Fruit fly (Drosophila melanogaster) whole organism, embryonic: ENCODE results near the gene CG32137.

Experiments used
- Bdp1 ChIP-seq: fragments of 200-800 bp; sonication (Bioruptor generic); optimal IDR thresholded peaks from 3 replicates; lab custom pipeline; 2016; ENCODE audit warnings: missing biosample characterization, missing genetic modification characterization
- CG10147 ChIP-seq: fragments of 200-800 bp; sonication (Bioruptor generic); optimal IDR thresholded peaks from 2 replicates; lab custom pipeline; 2019; ENCODE audit warnings: missing biosample characterization, mild to moderate bottlenecking, missing genetic modification characterization, moderate library complexity
- CG10462 ChIP-seq: fragments of 200-800 bp; sonication (Bioruptor generic); optimal IDR thresholded peaks from 2 replicates; lab custom pipeline; 2016; ENCODE audit warnings: missing biosample characterization, missing genetic modification characterization
- CG10959 ChIP-seq: fragments of 200-800 bp; sonication (Bioruptor generic); IDR thresholded peaks from 2 replicates; pipeline ENCODE4 v1.3.6; 2022; ENCODE audit warnings: missing biosample characterization, missing genetic modification characterization
- CG11723 ChIP-seq: fragments of 200-800 bp; sonication (Bioruptor generic); optimal IDR thresholded peaks from 2 replicates; lab custom pipeline; 2017; ENCODE audit warnings: missing biosample characterization, mild to moderate bottlenecking, missing genetic modification characterization
- CG12155 ChIP-seq: fragments of 200-800 bp; sonication (Bioruptor generic); optimal IDR thresholded peaks from 3 replicates; lab custom pipeline; 2016; ENCODE audit warnings: missing biosample characterization, missing genetic modification characterization
- CG12219 ChIP-seq: fragments of 200-800 bp; sonication (Bioruptor generic); optimal IDR thresholded peaks from 3 replicates; lab custom pipeline; 2018; ENCODE audit warnings: missing biosample characterization, mild to moderate bottlenecking, missing genetic modification characterization
- CG13123 ChIP-seq: fragments of 200-800 bp; sonication (Bioruptor generic); optimal IDR thresholded peaks from 2 replicates; lab custom pipeline; 2016; ENCODE audit warnings: missing biosample characterization, missing genetic modification characterization
- CG14014 ChIP-seq: fragments of 200-800 bp; sonication (Bioruptor generic); IDR thresholded peaks from 2 replicates; pipeline ENCODE4 v1.3.6; 2022; ENCODE audit warnings: missing biosample characterization, missing genetic modification characterization
- CG15514 ChIP-seq: fragments of 200-800 bp; sonication (Bioruptor generic); optimal IDR thresholded peaks from 3 replicates; lab custom pipeline; 2017; ENCODE audit warnings: missing biosample characterization, missing genetic modification characterization, mild to moderate bottlenecking, moderate library complexity, missing genetic modification reagents
- CG17802 ChIP-seq: fragments of 200-800 bp; sonication (Bioruptor generic); optimal IDR thresholded peaks from 2 replicates; lab custom pipeline; 2018; ENCODE audit warnings: missing biosample characterization, mild to moderate bottlenecking, missing genetic modification characterization, moderate library complexity
- CG30431 ChIP-seq: fragments of 200-800 bp; sonication (Bioruptor generic); optimal IDR thresholded peaks from 2 replicates; lab custom pipeline; 2017; ENCODE audit warnings: missing biosample characterization, missing genetic modification characterization
- CG7745 ChIP-seq: fragments of 200-800 bp; sonication (Bioruptor generic); optimal IDR thresholded peaks from 2 replicates; lab custom pipeline; 2018; ENCODE audit warnings: missing biosample characterization, mild to moderate bottlenecking, missing genetic modification characterization, moderate library complexity
- CG7963 ChIP-seq: fragments of 200-800 bp; sonication (Bioruptor generic); IDR thresholded peaks from 3 replicates; pipeline ENCODE4 v1.3.6; 2022; ENCODE audit warnings: missing biosample characterization, missing genetic modification characterization; ENCODE audit not compliant: partially characterized antibody
- CG8388 ChIP-seq: fragments of 200-800 bp; sonication (Bioruptor generic); optimal IDR thresholded peaks from 2 replicates; lab custom pipeline; 2019; ENCODE audit warnings: missing biosample characterization, mild to moderate bottlenecking, missing genetic modification characterization, moderate library complexity
- Dip2 ChIP-seq: fragments of 200-800 bp; sonication (Bioruptor generic); IDR thresholded peaks from 2 replicates; pipeline ENCODE4 v1.3.6; 2022; ENCODE audit warnings: missing biosample characterization, missing genetic modification characterization
- Dref ChIP-seq: fragments of 200-800 bp; sonication (Bioruptor generic); IDR thresholded peaks from 2 replicates; pipeline ENCODE4 v1.3.6; 2022; ENCODE audit warnings: missing biosample characterization, missing genetic modification characterization
- Eip74EF ChIP-seq, 2 experiments: fragments of 200-800 bp in 1 of 2; fragments of >200 bp in 1 of 2; sonication (Bioruptor generic) in 1 of 2; optimal IDR thresholded peaks; 2 replicates each; lab custom pipeline; 2017 to 2019; ENCODE audit warnings: missing biosample characterization in 2 of 2, missing genetic modification characterization in 2 of 2, mild to moderate bottlenecking in 1 of 2, moderate library complexity in 1 of 2
- Fer1 ChIP-seq: fragments of 200-800 bp; sonication (Bioruptor generic); optimal IDR thresholded peaks from 2 replicates; lab custom pipeline; 2017; ENCODE audit warnings: missing biosample characterization, mild to moderate bottlenecking, missing genetic modification characterization
- HLHmδ ChIP-seq: fragments of 200-800 bp; sonication (Bioruptor generic); optimal IDR thresholded peaks from 2 replicates; lab custom pipeline; 2018; ENCODE audit warnings: missing biosample characterization, mild to moderate bottlenecking, missing genetic modification characterization, moderate library complexity
- MTF-1 ChIP-seq: fragments of 200-800 bp; sonication (Bioruptor generic); optimal IDR thresholded peaks from 2 replicates; lab custom pipeline; 2018; ENCODE audit warnings: missing biosample characterization, mild to moderate bottlenecking, missing genetic modification characterization, borderline replicate concordance
- Nf-YC ChIP-seq: fragments of 200-800 bp; optimal IDR thresholded peaks from 3 replicates; lab custom pipeline; 2019; ENCODE audit warnings: missing biosample characterization, mild to moderate bottlenecking, missing genetic modification characterization, moderate library complexity
- Ptx1 ChIP-seq: fragments of 200-800 bp; sonication (Bioruptor generic); IDR thresholded peaks from 2 replicates; pipeline ENCODE4 v1.3.6; 2022; ENCODE audit warnings: missing biosample characterization, missing genetic modification characterization
- Ravus ChIP-seq: fragments of 200-800 bp; sonication (Bioruptor generic); IDR thresholded peaks from 2 replicates; pipeline ENCODE4 v1.3.6; 2022; ENCODE audit warnings: missing biosample characterization, missing genetic modification characterization
- Sox102F ChIP-seq: fragments of 200-800 bp; sonication (Bioruptor generic); optimal IDR thresholded peaks from 2 replicates; lab custom pipeline; 2018; ENCODE audit warnings: missing biosample characterization, mild to moderate bottlenecking, missing genetic modification characterization, moderate library complexity
- Tbp ChIP-seq: fragments of >200 bp; optimal IDR thresholded peaks from 2 replicates; lab custom pipeline; 2018; ENCODE audit warnings: missing biosample characterization, missing genetic modification characterization
- ab ChIP-seq: fragments of 200-800 bp; sonication (Bioruptor generic); optimal IDR thresholded peaks from 2 replicates; lab custom pipeline; 2016; ENCODE audit warnings: missing biosample characterization, missing genetic modification characterization
- amos ChIP-seq: fragments of 200-800 bp; sonication (Bioruptor generic); IDR thresholded peaks from 2 replicates; pipeline ENCODE4 v1.3.6; 2022; ENCODE audit warnings: missing biosample characterization, missing genetic modification characterization; ENCODE audit not compliant: partially characterized antibody
- ap ChIP-seq: fragments of 200-800 bp; sonication (Bioruptor generic); IDR thresholded peaks from 2 replicates; pipeline ENCODE4 v1.3.6; 2022; ENCODE audit warnings: missing biosample characterization, missing genetic modification characterization
- az2 ChIP-seq: fragments of 200-800 bp; sonication (Bioruptor generic); optimal IDR thresholded peaks from 3 replicates; lab custom pipeline; 2016; ENCODE audit warnings: missing biosample characterization, missing genetic modification characterization
- cas ChIP-seq: fragments of 200-800 bp; sonication (Bioruptor generic); IDR thresholded peaks from 2 replicates; pipeline ENCODE4 v1.3.6; 2022; ENCODE audit warnings: missing biosample characterization, missing genetic modification characterization
- corto ChIP-seq: fragments of 200-800 bp; sonication (Bioruptor generic); optimal IDR thresholded peaks from 2 replicates; lab custom pipeline; 2016; ENCODE audit warnings: missing biosample characterization, mild to moderate bottlenecking, missing genetic modification characterization, moderate library complexity
- crc ChIP-seq: fragments of 200-800 bp; sonication (Bioruptor generic); optimal IDR thresholded peaks from 2 replicates; lab custom pipeline; 2016; ENCODE audit warnings: missing biosample characterization, missing genetic modification characterization
- dati ChIP-seq: fragments of 200-800 bp; sonication (Bioruptor generic); IDR thresholded peaks from 2 replicates; pipeline ENCODE4 v1.3.6; 2022; ENCODE audit warnings: missing biosample characterization, missing genetic modification characterization
- disco-r ChIP-seq: fragments of 200-800 bp; sonication (Bioruptor generic); optimal IDR thresholded peaks from 2 replicates; lab custom pipeline; 2016; ENCODE audit warnings: missing biosample characterization, missing genetic modification characterization
- dpn ChIP-seq, 2 experiments: fragments of 200-800 bp; sonication (Bioruptor generic); optimal IDR thresholded peaks; 3 replicates each; lab custom pipeline; 2016; ENCODE audit warnings: missing biosample characterization in 2 of 2, missing genetic modification characterization in 2 of 2
- eyg ChIP-seq: fragments of 200-800 bp; sonication (Bioruptor generic); optimal IDR thresholded peaks from 3 replicates; lab custom pipeline; 2016; ENCODE audit warnings: missing biosample characterization, missing genetic modification characterization
- ind ChIP-seq: fragments of 200-800 bp; sonication (Bioruptor generic); optimal IDR thresholded peaks from 3 replicates; lab custom pipeline; 2016; ENCODE audit warnings: missing biosample characterization, missing genetic modification characterization
- knrl ChIP-seq: fragments of 200-800 bp; sonication (Bioruptor generic); IDR thresholded peaks from 3 replicates; pipeline ENCODE4 v1.3.6; 2022; ENCODE audit warnings: missing biosample characterization, missing genetic modification characterization; ENCODE audit not compliant: partially characterized antibody
- lbe ChIP-seq: fragments of 200-800 bp; sonication (Bioruptor generic); optimal IDR thresholded peaks from 2 replicates; lab custom pipeline; 2016; ENCODE audit warnings: missing biosample characterization, mild to moderate bottlenecking, missing genetic modification characterization
- odd ChIP-seq: fragments of 200-800 bp; sonication (Bioruptor generic); optimal IDR thresholded peaks from 2 replicates; lab custom pipeline; 2017; ENCODE audit warnings: missing biosample characterization, mild to moderate bottlenecking, missing genetic modification characterization
- onecut ChIP-seq: fragments of 200-800 bp; sonication (Bioruptor generic); IDR thresholded peaks from 2 replicates; pipeline ENCODE4 v1.3.6; 2022; ENCODE audit warnings: missing biosample characterization, missing genetic modification characterization
- pan ChIP-seq, 4 experiments: fragments of >200 bp in 3 of 4; fragments of 200-800 bp in 1 of 4; sonication (Bioruptor generic) in 1 of 4; optimal IDR thresholded peaks in 3 of 4; IDR thresholded peaks in 1 of 4; 2 replicates each; pipeline versions ENCODE4 v1.3.6 to Lab custom; 2017 to 2022; ENCODE audit warnings: missing biosample characterization in 2 of 4, missing genetic modification characterization in 2 of 4, mixed read lengths in 1 of 4
- ranshi ChIP-seq: fragments of 200-800 bp; sonication (Bioruptor generic); IDR thresholded peaks from 2 replicates; pipeline ENCODE4 v1.3.6; 2022; ENCODE audit warnings: missing biosample characterization, missing genetic modification characterization
- tio ChIP-seq: fragments of 200-800 bp; sonication (Bioruptor generic); optimal IDR thresholded peaks from 2 replicates; lab custom pipeline; 2017; ENCODE audit warnings: missing biosample characterization, missing genetic modification characterization, inconsistent platforms
- unpg ChIP-seq: fragments of 200-800 bp; sonication (Bioruptor generic); optimal IDR thresholded peaks from 3 replicates; lab custom pipeline; 2018; ENCODE audit warnings: missing biosample characterization, mild to moderate bottlenecking, missing genetic modification characterization, moderate library complexity
- z ChIP-seq: fragments of 200-800 bp; sonication (Bioruptor generic); IDR thresholded peaks from 3 replicates; pipeline ENCODE4 v1.3.6; 2022; ENCODE audit warnings: missing biosample characterization, missing genetic modification characterization
- zen2 ChIP-seq: fragments of 200-800 bp; sonication (Bioruptor generic); IDR thresholded peaks from 3 replicates; pipeline ENCODE4 v1.3.6; 2022; ENCODE audit warnings: missing biosample characterization, missing genetic modification characterization; ENCODE audit not compliant: partially characterized antibody
- zfh2 ChIP-seq: fragments of 200-800 bp; sonication (Bioruptor generic); optimal IDR thresholded peaks from 2 replicates; lab custom pipeline; 2016; ENCODE audit warnings: missing biosample characterization, missing genetic modification characterization

The CG32137 gene

dm6 chr3L:13922023-13922652, 16.9 kb upstream of the CG32137 start (continued):
- TF ChIP-seq Ptx1 (GFP tag; lab: Robert Waterston, UW) (peak; percentile 42), disco-r (GFP tag; lab: Kevin White, UChicago) (no peak), MTF-1 (GFP tag; lab: Kevin White, UChicago) (no peak), knrl (no peak), onecut (GFP tag; lab: Robert Waterston, UW) (0 out of 2 replicates have a peak, but pooled peaks have one; percentile 28), ap (GFP tag; lab: Robert Waterston, UW) (no peak), amos (GFP tag; lab: Robert Waterston, UW) (0 out of 2 replicates have a peak, but pooled peaks have one; percentile 15), CG14014 (GFP tag; lab: Robert Waterston, UW) (peak; percentile 27; the same call in 1 of the 2 replicates), az2 (GFP tag; lab: Kevin White, UChicago) (peak; percentile 37), CG10462 (GFP tag; lab: Kevin White, UChicago) (peak; percentile 29), ind (GFP tag; lab: Kevin White, UChicago) (peak; percentile 32), Tbp (GFP tag; lab: Kevin White, UChicago) (no peak), Dref (GFP tag; lab: Robert Waterston, UW) (no peak), Sox102F (peak; percentile 47), tio (GFP tag; lab: Kevin White, UChicago) (peak; percentile 26), pan (optimal IDR thresholded peaks at IDR 0.05; lab: Kevin White, UChicago) (no peak), pan (GFP tag; optimal IDR thresholded peaks at IDR 0.05 in 1 of 2, IDR thresholded peaks at IDR 0.05 in 1 of 2) (peak in 1 of 2 experiments; percentile 48), CG30431 (GFP tag; lab: Kevin White, UChicago) (no peak), Bdp1 (GFP tag; lab: Kevin White, UChicago) (no peak), zen2 (GFP tag; lab: Robert Waterston, UW) (no peak), lbe (GFP tag; lab: Kevin White, UChicago) (no peak), ab (GFP tag; lab: Kevin White, UChicago) (no peak), Ravus (no peak), unpg (GFP tag; lab: Kevin White, UChicago) (peak; percentile 47), corto (GFP tag; lab: Kevin White, UChicago) (no peak), ranshi (GFP tag; lab: Robert Waterston, UW) (0 out of 2 replicates have a peak, but pooled peaks have one; percentile 32), odd (no peak), HLHmδ (GFP tag; lab: Kevin White, UChicago) (no peak), CG8388 (GFP tag; lab: Kevin White, UChicago) (peak; percentile 28), eyg (no peak), Eip74EF (GFP tag; optimal IDR thresholded peaks at IDR 0.05; lab: Kevin White, UChicago) (peak in 1 of 2 experiments; percentile 40), Nf-YC (peak; percentile 38), CG7963 (GFP tag; lab: Robert Waterston, UW) (no peak), CG11723 (GFP tag; lab: Kevin White, UChicago) (peak; percentile 20), CG12219 (no peak), CG7745 (no peak), CG15514 (GFP tag; lab: Kevin White, UChicago) (peak; percentile 37), Fer1 (GFP tag; lab: Kevin White, UChicago) (peak; percentile 17), CG12155 (no peak), CG10959 (GFP tag; lab: Robert Waterston, UW) (peak; percentile 20; the same call in 1 of the 2 replicates), dpn (GFP tag; optimal IDR thresholded peaks at IDR 0.05; lab: Kevin White, UChicago) (peak; percentile 36 to 48), dati (GFP tag; lab: Robert Waterston, UW) (no peak), CG17802 (tag; lab: Kevin White, UChicago) (no peak), z (GFP tag; lab: Robert Waterston, UW) (no peak), Dip2 (GFP tag; lab: Robert Waterston, UW) (no peak), cas (0 out of 2 replicates have a peak, but pooled peaks have one; percentile 7), zfh2 (GFP tag; lab: Kevin White, UChicago) (peak; percentile 26), CG10147 (GFP tag; lab: Kevin White, UChicago) (no peak), CG13123 (GFP tag; lab: Kevin White, UChicago) (no peak), crc (no peak)
